Worm (Caenorhabditis elegans): Measurements from ENCODE around the gene dyf-13.

DNA sequence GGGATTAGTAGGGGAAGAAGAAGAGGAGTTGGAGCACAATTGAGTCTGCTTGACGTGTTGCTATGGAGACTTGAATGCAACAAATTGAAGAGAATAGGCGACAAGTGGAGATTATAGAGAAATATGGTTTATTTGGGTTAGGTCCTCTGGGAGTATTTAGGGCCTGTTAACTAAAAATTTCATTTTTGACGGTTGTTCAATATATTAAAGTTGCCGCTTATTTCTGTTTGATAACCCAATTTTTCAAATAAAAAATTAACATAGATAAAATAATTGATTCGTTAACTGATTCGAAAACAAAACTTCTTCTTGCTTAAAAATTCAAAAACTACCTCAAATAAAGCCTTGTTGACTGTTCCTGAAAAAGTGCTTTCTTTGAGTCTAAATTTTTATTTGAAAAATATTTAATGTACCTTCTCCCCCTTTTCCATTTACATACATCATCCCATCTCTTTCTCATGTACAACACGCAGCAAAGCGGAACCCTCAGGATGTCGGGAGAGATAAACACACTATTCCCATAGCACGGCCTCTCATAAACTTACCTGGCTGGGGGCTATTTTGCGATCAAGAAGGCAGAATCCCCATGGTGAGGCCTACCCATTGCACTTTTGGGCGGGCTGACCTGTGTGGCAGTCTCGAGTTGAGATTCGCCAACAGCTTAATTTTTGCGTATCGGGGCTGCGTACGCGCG is at the start of gene dyf-13:
- TF ChIP-seq cog-1 (tag; optimal IDR thresholded peaks at IDR 0.05) (no peak), tab-1 (GFP tag; IDR thresholded peaks at IDR 0.05) (no peak), T22C8.4 (GFP tag; IDR thresholded peaks at IDR 0.05) (no peak)
